Fruit fly (Drosophila melanogaster) whole organism, embryonic: Measurements from ENCODE around the gene CG11970.

Experiments
- ATbp ChIP-seq: fragments of 200-800 bp; sonication (Bioruptor generic); optimal IDR thresholded peaks from 2 replicates; lab custom pipeline; 2017; ENCODE audit warnings: missing biosample characterization, mild to moderate bottlenecking, missing genetic modification characterization, missing genetic modification reagents
- Aef1 ChIP-seq: fragments of 200-800 bp; sonication (Bioruptor generic); IDR thresholded peaks from 3 replicates; pipeline ENCODE4 v1.3.6; 2022; ENCODE audit warnings: missing biosample characterization, missing genetic modification characterization
- Asciz ChIP-seq: fragments of 200-800 bp; sonication (Bioruptor generic); optimal IDR thresholded peaks from 2 replicates; lab custom pipeline; 2017; ENCODE audit warnings: missing biosample characterization, mild to moderate bottlenecking, missing genetic modification characterization, missing genetic modification reagents
- Blimp-1 ChIP-seq: fragments of 200-800 bp; sonication (Bioruptor generic); optimal IDR thresholded peaks from 3 replicates; lab custom pipeline; 2018; ENCODE audit warnings: missing biosample characterization, missing genetic modification characterization, mild to moderate bottlenecking, moderate library complexity, missing genetic modification reagents
- CG10543 ChIP-seq: fragments of 200-800 bp; sonication (Bioruptor generic); optimal IDR thresholded peaks from 3 replicates; lab custom pipeline; 2017; ENCODE audit warnings: missing biosample characterization, mild to moderate bottlenecking, missing genetic modification characterization, moderate library complexity
- CG12104 ChIP-seq: fragments of 200-800 bp; sonication (Bioruptor generic); optimal IDR thresholded peaks from 3 replicates; lab custom pipeline; 2016; ENCODE audit warnings: missing biosample characterization, missing genetic modification characterization
- CG12155 ChIP-seq: fragments of 200-800 bp; sonication (Bioruptor generic); optimal IDR thresholded peaks from 3 replicates; lab custom pipeline; 2016; ENCODE audit warnings: missing biosample characterization, missing genetic modification characterization
- CG12942 ChIP-seq: fragments of 200-800 bp; sonication (Bioruptor generic); optimal IDR thresholded peaks from 3 replicates; lab custom pipeline; 2016; ENCODE audit warnings: missing biosample characterization, missing genetic modification characterization
- CG13123 ChIP-seq: fragments of 200-800 bp; sonication (Bioruptor generic); optimal IDR thresholded peaks from 2 replicates; lab custom pipeline; 2016; ENCODE audit warnings: missing biosample characterization, missing genetic modification characterization
- CG13296 ChIP-seq: fragments of 200-800 bp; sonication (Bioruptor generic); optimal IDR thresholded peaks from 3 replicates; lab custom pipeline; 2018; ENCODE audit warnings: missing biosample characterization, mild to moderate bottlenecking, missing genetic modification characterization
- CG13624 ChIP-seq: fragments of 200-800 bp; sonication (Bioruptor generic); optimal IDR thresholded peaks from 2 replicates; lab custom pipeline; 2016; ENCODE audit warnings: missing biosample characterization, missing genetic modification characterization
- CG17328 ChIP-seq: fragments of 200-800 bp; sonication (Bioruptor generic); IDR thresholded peaks from 2 replicates; pipeline ENCODE4 v1.3.6; 2022; ENCODE audit warnings: missing biosample characterization, missing genetic modification characterization
- CG17568 ChIP-seq: fragments of 200-800 bp; sonication (Bioruptor generic); optimal IDR thresholded peaks from 2 replicates; lab custom pipeline; 2018; ENCODE audit warnings: missing biosample characterization, mild to moderate bottlenecking, missing genetic modification characterization, moderate library complexity
- CG17829 ChIP-seq: fragments of 200-800 bp; optimal IDR thresholded peaks from 2 replicates; lab custom pipeline; 2019; ENCODE audit warnings: missing biosample characterization, mild to moderate bottlenecking, missing genetic modification characterization, moderate library complexity
- CG18476 ChIP-seq: fragments of 200-800 bp; sonication (Bioruptor generic); optimal IDR thresholded peaks from 2 replicates; lab custom pipeline; 2016; ENCODE audit warnings: missing biosample characterization, mild to moderate bottlenecking, missing genetic modification characterization
- CG18764 ChIP-seq: fragments of 200-800 bp; sonication (Bioruptor generic); optimal IDR thresholded peaks from 3 replicates; lab custom pipeline; 2016; ENCODE audit warnings: missing biosample characterization, missing genetic modification characterization
- CG2875 ChIP-seq: fragments of 200-800 bp; sonication (Bioruptor generic); optimal IDR thresholded peaks from 2 replicates; lab custom pipeline; 2017; ENCODE audit warnings: missing biosample characterization, mild to moderate bottlenecking, missing genetic modification characterization, missing genetic modification reagents
- CG4404 ChIP-seq: fragments of 200-800 bp; sonication (Bioruptor generic); IDR thresholded peaks from 2 replicates; pipeline ENCODE4 v1.3.6; 2022; ENCODE audit warnings: missing biosample characterization, missing genetic modification characterization
- CG4424 ChIP-seq: fragments of 200-800 bp; sonication (Bioruptor generic); optimal IDR thresholded peaks from 3 replicates; lab custom pipeline; 2016; ENCODE audit warnings: missing biosample characterization, missing genetic modification characterization
- CG4707 ChIP-seq: fragments of 200-800 bp; sonication (Bioruptor generic); optimal IDR thresholded peaks from 2 replicates; lab custom pipeline; 2018; ENCODE audit warnings: missing biosample characterization, mild to moderate bottlenecking, missing genetic modification characterization, moderate library complexity
- CG7271 ChIP-seq: fragments of 200-800 bp; sonication (Bioruptor generic); optimal IDR thresholded peaks from 2 replicates; lab custom pipeline; 2018; ENCODE audit warnings: missing biosample characterization, mild to moderate bottlenecking, missing genetic modification characterization, moderate library complexity
- CG7357 ChIP-seq: fragments of 200-800 bp; sonication (Bioruptor generic); IDR thresholded peaks from 3 replicates; pipeline ENCODE4 v1.3.6; 2022; ENCODE audit warnings: missing biosample characterization, missing genetic modification characterization
- CHES-1-like ChIP-seq: fragments of 200-800 bp; sonication (Bioruptor generic); optimal IDR thresholded peaks from 2 replicates; lab custom pipeline; 2016; ENCODE audit warnings: missing biosample characterization, missing genetic modification characterization
- D19A ChIP-seq: fragments of 200-800 bp; optimal IDR thresholded peaks from 3 replicates; lab custom pipeline; 2019; ENCODE audit warnings: missing biosample characterization, mild to moderate bottlenecking, missing genetic modification characterization, moderate library complexity
- Dad ChIP-seq: fragments of 200-800 bp; sonication (Bioruptor generic); optimal IDR thresholded peaks from 3 replicates; lab custom pipeline; 2016; ENCODE audit warnings: missing biosample characterization, missing genetic modification characterization
- Deaf1 ChIP-seq: fragments of 200-800 bp; optimal IDR thresholded peaks from 3 replicates; lab custom pipeline; 2019; ENCODE audit warnings: missing biosample characterization, mild to moderate bottlenecking, missing genetic modification characterization, moderate library complexity
- Dek ChIP-seq: fragments of 200-800 bp; sonication (Bioruptor generic); optimal IDR thresholded peaks from 3 replicates; lab custom pipeline; 2019; ENCODE audit warnings: missing biosample characterization, mild to moderate bottlenecking, missing genetic modification characterization, moderate library complexity
- Fer2 ChIP-seq: fragments of 200-800 bp; sonication (Bioruptor generic); optimal IDR thresholded peaks from 2 replicates; lab custom pipeline; 2018; ENCODE audit warnings: missing biosample characterization, mild to moderate bottlenecking, missing genetic modification characterization, moderate library complexity
- HLHmδ ChIP-seq: fragments of 200-800 bp; sonication (Bioruptor generic); optimal IDR thresholded peaks from 2 replicates; lab custom pipeline; 2018; ENCODE audit warnings: missing biosample characterization, mild to moderate bottlenecking, missing genetic modification characterization, moderate library complexity
- Jarid2 ChIP-seq: fragments of 200-800 bp; sonication (Bioruptor generic); optimal IDR thresholded peaks from 3 replicates; lab custom pipeline; 2017; ENCODE audit warnings: mild to moderate bottlenecking, missing biosample characterization, missing genetic modification reagents, missing genetic modification characterization
- MESR4 ChIP-seq: fragments of 200-800 bp; sonication (Bioruptor generic); optimal IDR thresholded peaks from 2 replicates; lab custom pipeline; 2018; ENCODE audit warnings: missing biosample characterization, mild to moderate bottlenecking, missing genetic modification characterization, moderate library complexity
- Nf-YB ChIP-seq: fragments of 200-800 bp; sonication (Bioruptor generic); optimal IDR thresholded peaks from 3 replicates; lab custom pipeline; 2019; ENCODE audit warnings: missing biosample characterization, mild to moderate bottlenecking, missing genetic modification characterization, moderate library complexity
- PHDP ChIP-seq: fragments of 200-800 bp; sonication (Bioruptor generic); optimal IDR thresholded peaks from 3 replicates; lab custom pipeline; 2018; ENCODE audit warnings: missing biosample characterization, mild to moderate bottlenecking, missing genetic modification characterization, moderate library complexity
- ase ChIP-seq: fragments of 200-800 bp; sonication (Bioruptor generic); IDR thresholded peaks from 3 replicates; pipeline ENCODE4 v1.3.6; 2022; ENCODE audit warnings: missing biosample characterization, missing genetic modification characterization
- bab2 ChIP-seq: fragments of 200-800 bp; sonication (Bioruptor generic); optimal IDR thresholded peaks from 2 replicates; lab custom pipeline; 2016; ENCODE audit warnings: missing biosample characterization, missing genetic modification characterization
- cato ChIP-seq: fragments of 200-800 bp; sonication (Bioruptor generic); optimal IDR thresholded peaks from 2 replicates; lab custom pipeline; 2016; ENCODE audit warnings: missing biosample characterization, missing genetic modification characterization, borderline replicate concordance
- ci ChIP-seq: fragments of 200-800 bp; sonication (Bioruptor generic); IDR thresholded peaks from 3 replicates; pipeline ENCODE4 v1.3.6; 2022; ENCODE audit warnings: missing biosample characterization, missing genetic modification characterization
- crp ChIP-seq, 2 experiments: fragments of 200-800 bp; sonication (Bioruptor generic); optimal IDR thresholded peaks; 2 replicates in 1 of 2; 3 replicates in 1 of 2; lab custom pipeline; 2017; ENCODE audit warnings: missing biosample characterization in 2 of 2, missing genetic modification characterization in 2 of 2, mild to moderate bottlenecking in 1 of 2, moderate library complexity in 1 of 2
- dati ChIP-seq: fragments of 200-800 bp; sonication (Bioruptor generic); IDR thresholded peaks from 2 replicates; pipeline ENCODE4 v1.3.6; 2022; ENCODE audit warnings: missing biosample characterization, missing genetic modification characterization
- dmrt11E ChIP-seq: fragments of 200-800 bp; sonication (Bioruptor generic); optimal IDR thresholded peaks from 3 replicates; lab custom pipeline; 2018; ENCODE audit warnings: missing biosample characterization, mild to moderate bottlenecking, missing genetic modification characterization, moderate library complexity
- gcm ChIP-seq: fragments of 200-800 bp; sonication (Bioruptor generic); optimal IDR thresholded peaks from 2 replicates; lab custom pipeline; 2019; ENCODE audit warnings: missing biosample characterization, mild to moderate bottlenecking, missing genetic modification characterization, moderate library complexity
- gfzf ChIP-seq: fragments of 200-800 bp; sonication (Bioruptor generic); optimal IDR thresholded peaks from 2 replicates; lab custom pipeline; 2016; ENCODE audit warnings: missing biosample characterization, mild to moderate bottlenecking, missing genetic modification characterization, moderate library complexity
- ham ChIP-seq: fragments of 200-800 bp; sonication (Bioruptor generic); IDR thresholded peaks from 2 replicates; pipeline ENCODE4 v1.3.6; 2022; ENCODE audit warnings: missing biosample characterization, missing genetic modification characterization
- lmd ChIP-seq: fragments of 200-800 bp; sonication (Bioruptor generic); IDR thresholded peaks from 2 replicates; pipeline ENCODE4 v1.3.6; 2022; ENCODE audit warnings: missing biosample characterization, missing genetic modification characterization
- onecut ChIP-seq: fragments of 200-800 bp; sonication (Bioruptor generic); IDR thresholded peaks from 2 replicates; pipeline ENCODE4 v1.3.6; 2022; ENCODE audit warnings: missing biosample characterization, missing genetic modification characterization
- prd ChIP-seq, 3 experiments: fragments of >200 bp in 2 of 3; fragments of 200-800 bp in 1 of 3; sonication (Bioruptor generic) in 1 of 3; optimal IDR thresholded peaks in 2 of 3; IDR thresholded peaks in 1 of 3; 2 replicates in 2 of 3; 3 replicates in 1 of 3; pipeline versions ENCODE4 v1.3.6 to Lab custom; 2017 to 2022; ENCODE audit warnings: missing biosample characterization in 1 of 3, missing genetic modification characterization in 1 of 3
- tx ChIP-seq: fragments of 200-800 bp; sonication (Bioruptor generic); optimal IDR thresholded peaks from 2 replicates; lab custom pipeline; 2016; ENCODE audit warnings: missing biosample characterization, missing genetic modification characterization
- vvl ChIP-seq: fragments of 200-800 bp; sonication (Bioruptor generic); IDR thresholded peaks from 2 replicates; pipeline ENCODE4 v1.3.6; 2022; ENCODE audit warnings: missing biosample characterization, missing genetic modification characterization
- yki ChIP-seq: fragments of >200 bp; optimal IDR thresholded peaks from 3 replicates; lab custom pipeline; 2018

Gene CG11970

DNA sequence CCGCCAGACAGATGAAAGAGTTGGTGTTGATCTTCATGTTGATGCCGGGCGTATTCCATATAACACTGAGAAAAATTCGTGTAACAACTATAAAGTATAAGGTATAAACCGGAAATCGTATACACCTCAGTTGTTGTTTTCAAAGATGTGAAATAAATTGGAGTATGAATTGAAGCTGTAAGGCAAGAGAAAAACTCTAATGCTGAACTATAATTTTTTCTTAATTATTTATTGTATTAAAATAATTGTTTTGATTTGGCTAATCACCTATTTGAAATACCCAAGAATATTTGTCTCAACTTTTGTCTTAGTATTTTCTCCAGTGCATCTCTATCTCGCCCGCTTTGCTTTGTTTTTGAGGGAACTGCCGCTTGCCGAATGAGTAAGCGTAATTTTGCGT is 24.2 kb upstream of the CG11970 start (continued):
- TF ChIP-seq prd (optimal IDR thresholded peaks at IDR 0.05; lab: Kevin White, UChicago), result no peak
- TF ChIP-seq prd (GFP tag; IDR thresholded peaks at IDR 0.05; lab: Robert Waterston, UW), result peak; percentile 73; the same call in 2 of the 3 replicates
- peak; percentile 39 for TF ChIP-seq CG13296 (GFP tag; lab: Kevin White, UChicago)
- TF ChIP-seq yki, result no peak
- peak; percentile 26 for TF ChIP-seq Dek (tag; lab: Kevin White, UChicago)
- peak; percentile 57 for TF ChIP-seq dmrt11E (tag; lab: Kevin White, UChicago)
- TF ChIP-seq CG18764, result peak; percentile 11
- peak; percentile 61 for TF ChIP-seq ATbp
- TF ChIP-seq Nf-YB (GFP tag; lab: Kevin White, UChicago), result peak; percentile 23
- TF ChIP-seq Jarid2, result peak; percentile 7
- no peak for TF ChIP-seq CG13624 (GFP tag; lab: Kevin White, UChicago)
- no peak for TF ChIP-seq crp (GFP tag; optimal IDR thresholded peaks at IDR 0.05; lab: Kevin White, UChicago)
- TF ChIP-seq CG12942 (GFP tag; lab: Kevin White, UChicago), result peak; percentile 30
- peak; percentile 16 for TF ChIP-seq cato (GFP tag; lab: Kevin White, UChicago)
- TF ChIP-seq PHDP (tag; lab: Kevin White, UChicago), result peak; percentile 61
- 0 out of 3 replicates have a peak, but pooled peaks have one; percentile 59 for TF ChIP-seq ci (GFP tag; lab: Robert Waterston, UW)
- TF ChIP-seq Aef1 (GFP tag; lab: Robert Waterston, UW), result peak; percentile 31; the same call in 1 of the 3 replicates
- peak; percentile 64 for TF ChIP-seq CG17829 (tag; lab: Kevin White, UChicago)
- peak; percentile 53 for TF ChIP-seq Blimp-1 (GFP tag; lab: Kevin White, UChicago)
- no peak for TF ChIP-seq gfzf (GFP tag; lab: Kevin White, UChicago)
- TF ChIP-seq bab2 (GFP tag; lab: Kevin White, UChicago), result no peak
- TF ChIP-seq CHES-1-like, result no peak
- TF ChIP-seq HLHmδ (GFP tag; lab: Kevin White, UChicago), result no peak
- TF ChIP-seq CG18476 (GFP tag; lab: Kevin White, UChicago), result no peak
- TF ChIP-seq CG12155, result peak; percentile 41
- TF ChIP-seq dati (GFP tag; lab: Robert Waterston, UW), result no peak
- no peak for TF ChIP-seq tx
- no peak for TF ChIP-seq ham (GFP tag; lab: Robert Waterston, UW)
- TF ChIP-seq ase (GFP tag; lab: Robert Waterston, UW), result 0 out of 3 replicates have a peak, but pooled peaks have one; percentile 39
- no peak for TF ChIP-seq CG12104 (GFP tag; lab: Kevin White, UChicago)
- TF ChIP-seq Fer2 (tag; lab: Kevin White, UChicago), result no peak
- TF ChIP-seq CG17568 (GFP tag; lab: Kevin White, UChicago), result no peak
- peak; percentile 26; the same call in 1 of the 2 replicates for TF ChIP-seq CG4404 (GFP tag; lab: Robert Waterston, UW)
- no peak for TF ChIP-seq CG7271 (tag; lab: Kevin White, UChicago)
- peak; percentile 56 for TF ChIP-seq D19A
- TF ChIP-seq Dad (GFP tag; lab: Kevin White, UChicago), result no peak
- peak; percentile 17; the same call in 1 of the 2 replicates for TF ChIP-seq onecut (GFP tag; lab: Robert Waterston, UW)
- 0 out of 3 replicates have a peak, but pooled peaks have one; percentile 12 for TF ChIP-seq CG7357 (GFP tag; lab: Robert Waterston, UW)
- TF ChIP-seq vvl, result peak; percentile 42; the same call in 1 of the 2 replicates
- peak; percentile 45 for TF ChIP-seq lmd
- TF ChIP-seq CG4424 (GFP tag; lab: Kevin White, UChicago), result peak; percentile 67
- TF ChIP-seq gcm, result peak; percentile 35
- TF ChIP-seq CG2875, result peak; percentile 46
- TF ChIP-seq CG10543 (GFP tag; lab: Kevin White, UChicago), result no peak
- TF ChIP-seq Asciz (GFP tag; lab: Kevin White, UChicago), result peak; percentile 68
- TF ChIP-seq CG17328 (GFP tag; lab: Robert Waterston, UW), result peak; percentile 48; the same call in 1 of the 2 replicates
- TF ChIP-seq Deaf1 (tag; lab: Kevin White, UChicago), result peak; percentile 35
- peak; percentile 8 for TF ChIP-seq CG13123 (GFP tag; lab: Kevin White, UChicago)
- no peak for TF ChIP-seq CG4707 (GFP tag; lab: Kevin White, UChicago)
- TF ChIP-seq MESR4 (GFP tag; lab: Kevin White, UChicago), result no peak
